Worm (Caenorhabditis elegans) whole organism, early embryonic: ENCODE results near the gene idpc-3.

ENCODE experiments used
- B0310.2 ChIP-seq: sonication (generic microtip); optimal IDR thresholded peaks from 2 replicates; lab custom pipeline; 2016; ENCODE audit warnings: mild to moderate bottlenecking, missing genetic modification characterization, missing compliant biosample characterization
- ama-1 ChIP-seq: fragments of 150-350 bp; optimal IDR thresholded peaks from 2 replicates; lab custom pipeline; 2014
- flt-1 ChIP-seq: fragments of 200-800 bp; sonication (Bioruptor generic); IDR thresholded peaks from 2 replicates; pipeline ENCODE4 v1.3.6; 2022; ENCODE audit warnings: missing genetic modification characterization, missing compliant biosample characterization
- hmbx-1 ChIP-seq: sonication (generic microtip); optimal IDR thresholded peaks from 2 replicates; lab custom pipeline; 2016; ENCODE audit warnings: mild to moderate bottlenecking, missing genetic modification characterization, missing compliant biosample characterization
- hmg-4 ChIP-seq: fragments of 200-800 bp; sonication (Bioruptor generic); optimal IDR thresholded peaks from 2 replicates; lab custom pipeline; 2018; ENCODE audit warnings: mild to moderate bottlenecking, missing genetic modification characterization, missing compliant biosample characterization
- scrt-1 ChIP-seq: fragments of 200-800 bp; sonication (Bioruptor generic); IDR thresholded peaks from 2 replicates; pipeline ENCODE4 v1.3.6; 2022; ENCODE audit warnings: missing genetic modification characterization, missing compliant biosample characterization
- sea-1 ChIP-seq: fragments of 200-800 bp; sonication (Bioruptor generic); conservative IDR thresholded peaks from 2 replicates; pipeline ENCODE4 v1.3.6; 2022; ENCODE audit warnings: missing genetic modification characterization, missing compliant biosample characterization
- tbx-37 ChIP-seq: fragments of 200-800 bp; sonication (Bioruptor generic); conservative IDR thresholded peaks from 2 replicates; pipeline ENCODE4 v1.3.6; 2022; ENCODE audit warnings: missing genetic modification reagents, missing genetic modification characterization, missing compliant biosample characterization

DNA sequence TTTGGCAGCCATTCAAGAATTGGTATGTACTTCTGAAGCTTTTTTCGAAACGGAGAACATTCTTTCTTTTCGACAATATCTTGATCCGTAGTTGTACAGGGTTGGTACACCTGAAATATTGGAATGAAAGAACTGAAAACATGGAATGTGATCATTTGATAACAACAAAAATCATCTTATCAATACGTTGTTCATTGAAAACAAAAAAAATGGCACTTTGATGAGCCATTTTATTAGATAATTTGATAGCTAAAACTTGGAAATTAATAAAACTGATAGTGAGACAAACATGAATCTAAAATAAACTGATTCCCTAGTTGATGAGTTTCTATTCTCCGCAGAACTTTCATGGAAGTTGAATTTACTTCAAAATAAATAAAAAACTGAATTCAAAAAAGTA is 43.5 kb upstream of the idpc-3 start:
- TF ChIP-seq ama-1 (lab: Kevin White, UChicago) (no peak), B0310.2 (tag; lab: Kevin White, UChicago) (no peak), hmbx-1 (no peak), flt-1 (no peak), sea-1 (GFP tag; lab: Robert Waterston, UW) (no peak), tbx-37 (GFP tag; lab: Robert Waterston, UW) (no peak), scrt-1 (GFP tag; lab: Robert Waterston, UW) (no peak), hmg-4 (GFP tag; lab: Kevin White, UChicago) (no peak)
